Worm (Caenorhabditis elegans) whole organism, midembryonic: ENCODE results near the gene fozi-1.

Experiments used
- T22C8.4 ChIP-seq: fragments of 200-800 bp; sonication (Bioruptor generic); IDR thresholded peaks from 2 replicates; pipeline ENCODE4 v1.3.6; 2022; ENCODE audit warnings: missing genetic modification characterization, missing compliant biosample characterization
- cog-1 ChIP-seq: sonication (generic microtip); optimal IDR thresholded peaks from 2 replicates; lab custom pipeline; 2016; ENCODE audit warnings: missing genetic modification characterization, missing compliant biosample characterization
- flt-1 ChIP-seq: fragments of 200-800 bp; sonication (Bioruptor generic); IDR thresholded peaks from 2 replicates; pipeline ENCODE4 v1.3.6; 2022; ENCODE audit warnings: missing genetic modification characterization, missing compliant biosample characterization
- klf-2 ChIP-seq: fragments of 200-800 bp; sonication (Bioruptor generic); conservative IDR thresholded peaks from 2 replicates; pipeline ENCODE4 v1.3.6; 2022; ENCODE audit warnings: missing genetic modification reagents, missing genetic modification characterization, missing compliant biosample characterization
- med-1 ChIP-seq: sonication (generic microtip); optimal IDR thresholded peaks from 2 replicates; lab custom pipeline; 2017; ENCODE audit warnings: missing genetic modification characterization, mild to moderate bottlenecking, missing compliant biosample characterization, antibody characterized with exemption, missing genetic modification reagents; ENCODE audit not compliant: insufficient read depth
- ref-1 ChIP-seq: fragments of 200-800 bp; sonication (Bioruptor generic); conservative IDR thresholded peaks from 2 replicates; pipeline ENCODE4 v1.3.6; 2022; ENCODE audit warnings: missing genetic modification reagents, missing genetic modification characterization, missing compliant biosample characterization
- tab-1 ChIP-seq: fragments of 200-800 bp; sonication (Bioruptor generic); IDR thresholded peaks from 2 replicates; pipeline ENCODE4 v1.3.6; 2022; ENCODE audit warnings: missing genetic modification characterization, missing compliant biosample characterization
- ztf-23 ChIP-seq: fragments of 200-800 bp; sonication (Bioruptor generic); IDR thresholded peaks from 2 replicates; pipeline ENCODE4 v1.3.6; 2022; ENCODE audit warnings: missing genetic modification reagents, missing genetic modification characterization, missing compliant biosample characterization
- ztf-29 ChIP-seq: fragments of 200-800 bp; sonication (Bioruptor generic); IDR thresholded peaks from 2 replicates; pipeline ENCODE4 v1.3.6; 2022; ENCODE audit warnings: missing genetic modification reagents, missing genetic modification characterization, missing compliant biosample characterization

Gene fozi-1

DNA sequence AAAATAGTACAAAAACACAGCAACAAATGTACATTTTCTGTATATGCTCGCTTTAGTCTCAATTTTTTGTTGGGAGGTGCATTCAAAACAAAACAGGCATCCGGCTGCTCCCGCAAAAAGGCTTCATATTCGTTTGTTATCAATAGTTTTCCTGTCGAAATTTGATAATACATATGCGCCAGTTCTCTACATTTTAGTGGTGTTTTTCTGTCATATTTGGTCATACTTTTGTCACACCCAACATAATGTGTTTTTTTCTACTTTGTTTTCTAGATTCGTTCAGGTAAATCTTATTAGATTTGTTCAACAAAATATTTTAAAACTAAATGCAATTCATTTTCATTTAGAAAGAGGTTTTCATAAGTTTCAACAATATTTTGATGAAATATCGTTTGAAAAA lies 23.1 kb upstream of the fozi-1 start:
- no peak for TF ChIP-seq T22C8.4
- TF ChIP-seq tab-1 (GFP tag; lab: Robert Waterston, UW): no peak
- TF ChIP-seq ref-1 (GFP tag; lab: Robert Waterston, UW): no peak
- TF ChIP-seq ztf-23 (GFP tag; lab: Robert Waterston, UW): no peak
- TF ChIP-seq cog-1 (tag; lab: Kevin White, UChicago): no peak
- TF ChIP-seq klf-2 (GFP tag; lab: Robert Waterston, UW): no peak
- TF ChIP-seq flt-1 (GFP tag; lab: Robert Waterston, UW): no peak
- no peak for TF ChIP-seq ztf-29

DNA sequence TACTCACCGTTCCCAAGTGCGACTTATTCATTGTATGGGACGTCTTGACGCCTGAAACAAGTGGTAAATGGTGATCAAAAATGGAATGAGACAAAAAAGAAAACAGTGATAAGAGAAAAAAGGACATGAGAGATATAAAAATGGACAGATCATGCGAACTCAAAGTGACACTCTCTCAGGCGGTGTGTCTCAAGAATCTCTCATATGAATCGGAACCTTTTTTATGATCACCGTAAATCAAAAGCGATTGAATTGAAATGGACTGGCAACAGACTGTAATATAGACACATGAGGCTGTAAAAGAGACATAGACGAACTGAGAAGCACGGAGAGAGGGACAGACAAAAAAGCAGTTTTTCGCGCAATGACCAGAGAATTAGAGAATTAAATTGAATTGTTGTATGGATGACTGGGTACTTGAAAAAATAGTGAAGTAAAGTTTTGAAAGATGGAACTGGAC lies 12.5 kb upstream of the fozi-1 start, which contains the start of gene clip-1:
clip-1 (minus strand) TSS at position 51 of the 460 bp plus-strand sequence.
- no peak for TF ChIP-seq ztf-23 (GFP tag; lab: Robert Waterston, UW)
- no peak for TF ChIP-seq tab-1 (GFP tag; lab: Robert Waterston, UW)
- TF ChIP-seq flt-1 (GFP tag; lab: Robert Waterston, UW): no peak
- no peak for TF ChIP-seq klf-2 (GFP tag; lab: Robert Waterston, UW)
- TF ChIP-seq T22C8.4: no peak

ce11 chrIII:9270183-9270582 lies 11.4 kb upstream of the fozi-1 start:
- no peak for TF ChIP-seq cog-1 (tag; lab: Kevin White, UChicago)
- no peak for TF ChIP-seq flt-1 (GFP tag; lab: Robert Waterston, UW)
- TF ChIP-seq ref-1 (GFP tag; lab: Robert Waterston, UW): no peak
- TF ChIP-seq ztf-23 (GFP tag; lab: Robert Waterston, UW): no peak
- no peak for TF ChIP-seq T22C8.4
- no peak for TF ChIP-seq ztf-29
- no peak for TF ChIP-seq klf-2 (GFP tag; lab: Robert Waterston, UW)
- TF ChIP-seq med-1 (GFP tag; lab: Kevin White, UChicago): no peak
- TF ChIP-seq tab-1 (GFP tag; lab: Robert Waterston, UW): no peak

DNA sequence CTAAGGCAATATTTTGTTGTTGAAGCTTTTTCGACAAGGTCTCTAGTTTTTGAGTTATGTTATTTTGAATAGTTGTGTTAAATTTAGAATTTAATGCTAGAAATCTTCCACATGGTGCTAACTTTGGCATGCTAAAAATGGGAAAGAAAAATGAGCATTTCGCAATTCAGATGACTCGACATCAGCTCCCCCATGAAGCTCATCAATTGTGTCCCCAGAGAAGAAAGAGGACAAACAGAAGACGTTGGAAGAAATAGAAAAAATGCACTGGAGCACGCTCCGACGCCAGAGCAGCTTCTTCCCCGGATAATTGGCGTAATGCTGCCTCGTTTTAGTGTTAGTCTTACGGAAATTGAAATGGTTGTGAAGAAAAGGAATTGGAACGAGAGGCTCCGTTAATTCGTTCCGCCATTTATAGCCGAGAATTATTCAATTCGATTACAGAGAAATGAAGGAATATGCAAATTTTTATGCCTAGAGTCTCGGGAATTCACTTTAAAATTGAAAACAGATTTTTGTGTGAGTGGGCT lies 10.1 kb upstream of the fozi-1 start:
- no peak for TF ChIP-seq med-1 (GFP tag; lab: Kevin White, UChicago)
- TF ChIP-seq T22C8.4: no peak
- TF ChIP-seq ref-1 (GFP tag; lab: Robert Waterston, UW): no peak
- no peak for TF ChIP-seq ztf-29
- TF ChIP-seq ztf-23 (GFP tag; lab: Robert Waterston, UW): no peak
- TF ChIP-seq tab-1 (GFP tag; lab: Robert Waterston, UW): no peak
- TF ChIP-seq cog-1 (tag; lab: Kevin White, UChicago): no peak
- TF ChIP-seq flt-1 (GFP tag; lab: Robert Waterston, UW): no peak
- TF ChIP-seq klf-2 (GFP tag; lab: Robert Waterston, UW): no peak

ce11 chrIII:9272107-9272506 lies 9.5 kb upstream of the fozi-1 start:
- no peak for TF ChIP-seq flt-1 (GFP tag; lab: Robert Waterston, UW)
- TF ChIP-seq med-1 (GFP tag; lab: Kevin White, UChicago): no peak
- TF ChIP-seq ztf-29: no peak
- TF ChIP-seq T22C8.4: no peak
- TF ChIP-seq ztf-23 (GFP tag; lab: Robert Waterston, UW): no peak
- no peak for TF ChIP-seq tab-1 (GFP tag; lab: Robert Waterston, UW)
- TF ChIP-seq cog-1 (tag; lab: Kevin White, UChicago): no peak
- TF ChIP-seq ref-1 (GFP tag; lab: Robert Waterston, UW): no peak
- TF ChIP-seq klf-2 (GFP tag; lab: Robert Waterston, UW): no peak

- no peak for TF ChIP-seq flt-1 (GFP tag; lab: Robert Waterston, UW)
- no peak for TF ChIP-seq med-1 (GFP tag; lab: Kevin White, UChicago)
Observed at ce11 chrIII:9277803-9278202, 3.8 kb upstream of the fozi-1 start.

DNA sequence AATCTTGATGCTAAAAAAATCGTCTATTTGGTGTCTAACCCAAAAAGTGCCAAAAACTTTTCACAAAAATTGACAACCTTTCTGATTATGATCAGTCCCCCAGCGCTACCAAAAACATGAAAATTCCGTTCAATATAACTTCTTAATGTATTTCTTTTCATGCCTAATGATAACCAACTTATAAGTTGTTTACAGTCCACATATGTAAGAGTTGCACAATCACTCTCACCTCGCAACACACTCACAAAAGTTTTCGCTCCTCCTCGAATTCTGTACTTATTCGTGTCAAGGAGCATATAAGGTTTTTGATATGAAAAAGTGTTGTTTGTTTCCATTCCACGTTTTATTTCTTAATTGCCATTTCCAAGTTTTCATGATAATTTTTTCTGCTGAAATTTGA lies 7.0 kb downstream of the fozi-1 start:
- no peak for TF ChIP-seq cog-1 (tag; lab: Kevin White, UChicago)
- no peak for TF ChIP-seq ref-1 (GFP tag; lab: Robert Waterston, UW)
- no peak for TF ChIP-seq klf-2 (GFP tag; lab: Robert Waterston, UW)
- TF ChIP-seq tab-1 (GFP tag; lab: Robert Waterston, UW): no peak
- TF ChIP-seq ztf-23 (GFP tag; lab: Robert Waterston, UW): no peak
- no peak for TF ChIP-seq T22C8.4
- TF ChIP-seq med-1 (GFP tag; lab: Kevin White, UChicago): no peak
- TF ChIP-seq ztf-29: no peak
- no peak for TF ChIP-seq flt-1 (GFP tag; lab: Robert Waterston, UW)

- no peak for TF ChIP-seq flt-1 (GFP tag; lab: Robert Waterston, UW)
- no peak for TF ChIP-seq klf-2 (GFP tag; lab: Robert Waterston, UW)
Observed at ce11 chrIII:9289815-9290214, 8.2 kb downstream of the fozi-1 start.

DNA sequence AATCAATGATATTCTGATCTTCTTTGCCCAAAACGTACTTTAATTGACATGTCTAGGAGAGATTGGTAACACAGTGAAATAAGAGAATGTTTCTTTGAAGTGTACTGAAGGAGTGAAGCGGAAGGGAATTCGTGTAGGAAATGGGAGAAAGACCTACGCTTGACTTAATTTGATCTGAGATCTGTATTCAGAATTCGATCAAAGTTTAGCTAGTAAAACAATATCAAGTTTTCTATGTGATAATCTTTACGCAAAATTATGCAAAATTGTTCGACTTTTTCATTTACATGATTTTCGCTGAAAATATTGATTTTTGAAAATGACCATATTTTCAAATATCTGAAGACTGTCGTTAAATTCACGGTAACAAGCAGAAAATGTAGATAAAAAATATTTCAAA lies 15.8 kb downstream of the fozi-1 start, which contains the start of gene K01B6.4:
K01B6.4 (minus strand) TSS at position 101 of the 400 bp plus-strand sequence.
- TF ChIP-seq klf-2 (GFP tag; lab: Robert Waterston, UW) (no peak), flt-1 (GFP tag; lab: Robert Waterston, UW) (no peak), ztf-23 (GFP tag; lab: Robert Waterston, UW) (no peak), tab-1 (GFP tag; lab: Robert Waterston, UW) (no peak)

- TF ChIP-seq ztf-23 (GFP tag; lab: Robert Waterston, UW) (no peak), ztf-29 (no peak), tab-1 (GFP tag; lab: Robert Waterston, UW) (no peak), cog-1 (tag; lab: Kevin White, UChicago) (no peak), ref-1 (GFP tag; lab: Robert Waterston, UW) (no peak)
Observed at ce11 chrIII:9299116-9299515, 17.5 kb downstream of the fozi-1 start.
